Fruit fly (Drosophila melanogaster) S2 (cell line): ENCODE data around the gene CG42579.

Experiments used
- CG8478 ChIP-seq: fragments of >200 bp; optimal IDR thresholded peaks from 2 replicates; lab custom pipeline; 2018
- CTCF ChIP-seq, 2 experiments: fragments of >200 bp; optimal IDR thresholded peaks; 2 replicates each; lab custom pipeline; 2018

CG42579 gene

dm6 chrX:20501040-20501609, 26.3 kb upstream of the CG42579 start:
- no peak for TF ChIP-seq CTCF (optimal IDR thresholded peaks at IDR 0.05; lab: Kevin White, UChicago)
- TF ChIP-seq CG8478 (lab: Kevin White, UChicago) = no peak

DNA sequence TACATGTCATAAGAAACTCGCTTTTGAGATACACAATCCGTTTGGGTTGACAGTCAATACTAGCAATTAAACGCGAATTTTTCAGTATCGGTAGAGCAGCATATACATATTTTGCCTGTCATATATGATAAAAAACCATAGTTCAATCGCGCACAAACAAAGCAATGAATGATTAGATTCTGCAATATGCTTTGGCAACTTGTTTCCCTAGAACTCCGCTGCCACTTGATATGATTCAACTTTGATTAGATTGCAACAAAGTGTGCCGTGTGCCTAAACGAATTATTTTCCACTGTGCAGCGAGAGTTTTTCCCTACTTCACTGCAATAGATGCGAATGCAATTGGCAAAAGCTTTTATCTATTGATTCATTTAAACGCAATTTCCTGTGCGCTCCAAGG, 25.8 kb upstream of the CG42579 start:
- TF ChIP-seq CTCF (optimal IDR thresholded peaks at IDR 0.05; lab: Kevin White, UChicago) = no peak
- no peak for TF ChIP-seq CG8478 (lab: Kevin White, UChicago)

dm6 chrX:20502252-20502651, 25.2 kb upstream of the CG42579 start:
- no peak for TF ChIP-seq CTCF (optimal IDR thresholded peaks at IDR 0.05; lab: Kevin White, UChicago)

dm6 chrX:20502776-20503503, 24.5 kb upstream of the CG42579 start:
- TF ChIP-seq CG8478 (lab: Kevin White, UChicago) = no peak
- no peak for TF ChIP-seq CTCF (optimal IDR thresholded peaks at IDR 0.05; lab: Kevin White, UChicago)

dm6 chrX:20503504-20503829, 24.0 kb upstream of the CG42579 start:
- TF ChIP-seq CTCF (optimal IDR thresholded peaks at IDR 0.05; lab: Kevin White, UChicago) = no peak
- no peak for TF ChIP-seq CG8478 (lab: Kevin White, UChicago)

DNA sequence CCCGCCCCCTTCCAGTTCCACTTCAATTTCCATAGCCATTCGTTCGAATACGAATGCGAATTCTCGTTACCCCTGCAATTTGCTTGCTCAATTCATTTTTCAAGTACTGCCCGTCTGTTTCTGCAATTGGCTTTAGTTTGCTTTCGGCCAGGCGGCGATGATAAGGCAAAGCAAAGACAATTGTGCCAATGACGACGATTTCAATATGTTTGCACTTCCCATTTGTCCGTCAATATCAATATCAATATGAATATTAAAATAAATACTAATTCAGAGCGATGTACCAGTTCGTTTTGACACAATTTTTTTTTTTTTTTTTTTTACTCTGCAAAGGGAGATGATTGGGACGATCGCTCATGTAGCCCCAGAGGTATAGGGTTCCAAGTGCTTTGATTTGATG, 21.5 kb upstream of the CG42579 start:
- no peak for TF ChIP-seq CTCF (optimal IDR thresholded peaks at IDR 0.05; lab: Kevin White, UChicago)
- no peak for TF ChIP-seq CG8478 (lab: Kevin White, UChicago)

DNA sequence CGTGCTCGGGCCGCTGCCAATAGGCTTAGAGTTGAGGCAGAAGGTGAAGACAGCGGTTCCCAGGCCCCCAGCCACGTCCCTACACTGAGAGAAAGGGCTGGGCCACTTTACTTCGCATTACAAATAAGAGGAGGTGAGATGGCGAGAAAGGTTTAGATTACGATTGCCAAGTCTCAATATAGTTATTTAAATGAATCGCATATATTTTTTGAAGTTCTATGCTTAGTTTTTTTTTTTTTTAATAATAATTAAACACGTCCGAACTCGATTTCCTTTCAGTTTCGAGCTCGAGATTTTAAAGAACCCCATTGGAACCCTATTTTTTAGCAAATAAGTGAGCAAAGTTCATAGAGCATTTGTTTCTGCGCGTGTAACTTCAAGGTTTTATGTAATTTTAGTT, 19.6 kb upstream of the CG42579 start:
- TF ChIP-seq CG8478 (lab: Kevin White, UChicago) (no peak), CTCF (optimal IDR thresholded peaks at IDR 0.05; lab: Kevin White, UChicago) (no peak)

dm6 chrX:20509535-20510424, 17.7 kb upstream of the CG42579 start:
- TF ChIP-seq CTCF (optimal IDR thresholded peaks at IDR 0.05; lab: Kevin White, UChicago) = no peak
- TF ChIP-seq CG8478 (lab: Kevin White, UChicago) = no peak

DNA sequence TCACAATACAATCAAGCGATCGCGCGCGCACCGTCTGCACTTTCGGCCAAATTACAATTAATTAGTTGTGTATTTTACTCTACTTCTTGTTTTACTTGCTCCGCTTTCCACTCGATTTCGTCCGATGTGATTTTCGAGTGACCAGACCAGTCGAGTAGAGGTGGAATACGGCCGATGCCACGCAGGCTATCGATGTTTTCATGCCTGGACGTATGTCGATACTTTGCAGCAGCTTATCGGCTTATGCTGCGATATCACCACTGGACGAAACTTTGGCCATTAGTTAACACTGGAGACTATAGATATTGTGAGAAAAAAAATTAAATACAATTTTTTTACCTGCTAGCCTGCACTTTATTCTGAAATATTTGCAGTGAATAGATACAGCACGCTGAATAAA, 16.9 kb upstream of the CG42579 start, which contains the start of gene RhoGAP19D:
Gene RhoGAP19D (minus strand): TSS at position 155 of the 400 bp plus-strand sequence.
- TF ChIP-seq CTCF (optimal IDR thresholded peaks at IDR 0.05; lab: Kevin White, UChicago) = peak in 1 of 2 experiments; percentile 44
- no peak for TF ChIP-seq CG8478 (lab: Kevin White, UChicago)

dm6 chrX:20511382-20511853, 16.0 kb upstream of the CG42579 start, which contains the start of gene CG1812:
Gene CG1812, plus strand, starts transcription at chrX:20511544.
- no peak for TF ChIP-seq CG8478 (lab: Kevin White, UChicago)
- TF ChIP-seq CTCF (optimal IDR thresholded peaks at IDR 0.05; lab: Kevin White, UChicago) = no peak

dm6 chrX:20518210-20518609, 9.2 kb upstream of the CG42579 start:
- TF ChIP-seq CG8478 (lab: Kevin White, UChicago) = no peak

DNA sequence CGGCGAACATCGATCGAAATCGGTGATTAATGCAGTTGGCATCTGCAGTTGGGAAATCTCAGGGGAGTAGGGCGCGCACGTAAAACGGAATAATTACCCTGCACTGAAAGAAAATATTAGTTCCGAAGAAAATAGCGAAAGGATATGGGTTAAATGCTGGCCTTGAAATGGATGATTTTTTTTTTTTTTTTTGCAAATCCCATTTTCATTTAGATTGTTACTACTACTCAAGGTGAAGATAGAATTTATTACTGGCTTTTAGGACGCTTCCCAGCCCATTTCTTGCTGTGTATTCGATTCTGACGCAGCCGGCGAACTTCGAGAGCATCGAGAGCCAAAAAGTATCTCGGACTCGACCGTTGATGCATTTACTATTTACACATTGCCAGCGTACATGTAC, 8.4 kb upstream of the CG42579 start:
- no peak for TF ChIP-seq CTCF (optimal IDR thresholded peaks at IDR 0.05; lab: Kevin White, UChicago)
- TF ChIP-seq CG8478 (lab: Kevin White, UChicago) = no peak

- TF ChIP-seq CG8478 (lab: Kevin White, UChicago) = no peak
- TF ChIP-seq CTCF (optimal IDR thresholded peaks at IDR 0.05; lab: Kevin White, UChicago) = no peak
These were observed 7.6 kb upstream of the CG42579 start for dm6 chrX:20519696-20520373.

- TF ChIP-seq CTCF (optimal IDR thresholded peaks at IDR 0.05; lab: Kevin White, UChicago) = peak; percentile 95 to 96
- no peak for TF ChIP-seq CG8478 (lab: Kevin White, UChicago)
These were observed 2.6 kb upstream of the CG42579 start, which contains the start of gene Tak1 for dm6 chrX:20524754-20525236. Gene Tak1, minus strand, starts transcription at chrX:20524928.
